Worm (Caenorhabditis elegans) whole organism, L3 larva: ENCODE data around the gene srh-73.

Experiments
- R02D3.7 ChIP-seq: fragments of 150-350 bp; optimal IDR thresholded peaks from 2 replicates; lab custom pipeline; 2014; ENCODE audit warnings: missing biosample characterization, missing genetic modification characterization
- ZK546.5 ChIP-seq: sonication (generic microtip); optimal IDR thresholded peaks from 2 replicates; lab custom pipeline; 2017; ENCODE audit warnings: missing biosample characterization, missing genetic modification characterization
- aly-2 ChIP-seq: fragments of 150-350 bp; optimal IDR thresholded peaks from 2 replicates; lab custom pipeline; 2014; ENCODE audit warnings: missing biosample characterization, missing genetic modification characterization
- ama-1 ChIP-seq: fragments of 150-350 bp; optimal IDR thresholded peaks from 2 replicates; lab custom pipeline; 2018
- ceh-82 ChIP-seq: fragments of 150-350 bp; optimal IDR thresholded peaks from 2 replicates; lab custom pipeline; 2014; ENCODE audit warnings: missing biosample characterization, missing genetic modification characterization
- ceh-9 ChIP-seq: sonication (generic microtip); optimal IDR thresholded peaks from 2 replicates; lab custom pipeline; 2018; ENCODE audit warnings: missing biosample characterization, missing genetic modification characterization
- daf-12 ChIP-seq: fragments of 150-350 bp; optimal IDR thresholded peaks from 2 replicates; lab custom pipeline; 2014; ENCODE audit warnings: missing biosample characterization, missing genetic modification reagents, missing genetic modification characterization
- egl-5 ChIP-seq: fragments of 150-350 bp; optimal IDR thresholded peaks from 2 replicates; lab custom pipeline; 2017; ENCODE audit warnings: missing biosample characterization, missing genetic modification reagents, missing genetic modification characterization, inconsistent platforms
- elt-2 ChIP-seq: sonication (generic microtip); optimal IDR thresholded peaks from 2 replicates; lab custom pipeline; 2016; ENCODE audit warnings: missing genetic modification reagents, mild to moderate bottlenecking, missing genetic modification characterization, missing compliant biosample characterization
- elt-3 ChIP-seq, 3 experiments: fragments of 150-350 bp in 1 of 3; sonication (generic microtip) in 2 of 3; optimal IDR thresholded peaks; 2 replicates in 2 of 3; 4 replicates in 1 of 3; lab custom pipeline; 2014 to 2017; ENCODE audit warnings: missing biosample characterization in 3 of 3, missing genetic modification characterization in 3 of 3
- eor-1 ChIP-seq, 2 experiments: fragments of 150-350 bp; optimal IDR thresholded peaks; 2 replicates each; lab custom pipeline; 2014 to 2018; ENCODE audit warnings: missing biosample characterization in 2 of 2, missing genetic modification characterization in 2 of 2
- fkh-10 ChIP-seq: sonication (generic microtip); optimal IDR thresholded peaks from 2 replicates; lab custom pipeline; 2017; ENCODE audit warnings: missing biosample characterization, missing genetic modification reagents, missing genetic modification characterization
- fkh-2 ChIP-seq: fragments of 150-350 bp; optimal IDR thresholded peaks from 2 replicates; lab custom pipeline; 2014; ENCODE audit warnings: missing biosample characterization, missing genetic modification reagents, missing genetic modification characterization
- fos-1 ChIP-seq: fragments of 150-350 bp; optimal IDR thresholded peaks from 2 replicates; lab custom pipeline; 2014; ENCODE audit warnings: missing biosample characterization, missing genetic modification characterization
- hmg-11 ChIP-seq: sonication (generic microtip); optimal IDR thresholded peaks from 2 replicates; lab custom pipeline; 2016; ENCODE audit warnings: missing genetic modification characterization, missing compliant biosample characterization
- jun-1 ChIP-seq: fragments of 150-350 bp; optimal IDR thresholded peaks from 2 replicates; lab custom pipeline; 2014; ENCODE audit warnings: missing biosample characterization, missing genetic modification reagents, missing genetic modification characterization
- lin-15B ChIP-seq: fragments of 150-350 bp; optimal IDR thresholded peaks from 2 replicates; lab custom pipeline; 2014; ENCODE audit warnings: missing biosample characterization, missing genetic modification characterization
- lin-39 ChIP-seq: fragments of 150-350 bp; optimal IDR thresholded peaks from 2 replicates; lab custom pipeline; 2018; ENCODE audit warnings: missing biosample characterization, missing genetic modification reagents, missing genetic modification characterization
- mdl-1 ChIP-seq: fragments of 150-350 bp; optimal IDR thresholded peaks from 2 replicates; lab custom pipeline; 2014; ENCODE audit warnings: missing biosample characterization, missing genetic modification characterization
- nfya-1 ChIP-seq: sonication (generic microtip); optimal IDR thresholded peaks from 2 replicates; lab custom pipeline; 2017; ENCODE audit warnings: missing genetic modification characterization, mild to moderate bottlenecking, missing compliant biosample characterization, antibody characterized with exemption, moderate library complexity; ENCODE audit not compliant: insufficient read depth
- nhr-12 ChIP-seq: fragments of 150-350 bp; optimal IDR thresholded peaks from 2 replicates; lab custom pipeline; 2014; ENCODE audit warnings: missing biosample characterization, missing genetic modification characterization
- nhr-23 ChIP-seq: fragments of 150-350 bp; optimal IDR thresholded peaks from 2 replicates; lab custom pipeline; 2014; ENCODE audit warnings: missing biosample characterization, missing genetic modification reagents, missing genetic modification characterization
- nhr-237 ChIP-seq: fragments of 150-350 bp; optimal IDR thresholded peaks from 2 replicates; lab custom pipeline; 2014; ENCODE audit warnings: missing biosample characterization, missing genetic modification characterization
- nhr-25 ChIP-seq: sonication (generic microtip); optimal IDR thresholded peaks from 2 replicates; lab custom pipeline; 2017; ENCODE audit warnings: missing biosample characterization, missing genetic modification characterization
- nhr-28 ChIP-seq: fragments of 150-350 bp; optimal IDR thresholded peaks from 2 replicates; lab custom pipeline; 2014; ENCODE audit warnings: missing biosample characterization, missing genetic modification characterization
- nhr-43 ChIP-seq: sonication (generic microtip); optimal IDR thresholded peaks from 2 replicates; lab custom pipeline; 2016; ENCODE audit warnings: mild to moderate bottlenecking, missing genetic modification characterization, missing compliant biosample characterization; ENCODE audit not compliant: poor library complexity, severe bottlenecking
- nhr-67 ChIP-seq: fragments of 150-350 bp; optimal IDR thresholded peaks from 2 replicates; lab custom pipeline; 2014; ENCODE audit warnings: missing biosample characterization, missing genetic modification characterization
- nhr-76 ChIP-seq: fragments of 150-350 bp; sonication (generic microtip); optimal IDR thresholded peaks from 5 replicates; lab custom pipeline; 2014; ENCODE audit warnings: missing biosample characterization, missing genetic modification characterization
- nhr-77 ChIP-seq: fragments of 150-350 bp; optimal IDR thresholded peaks from 2 replicates; lab custom pipeline; 2014; ENCODE audit warnings: missing biosample characterization, missing genetic modification characterization
- pha-4 ChIP-seq: fragments of 150-350 bp; optimal IDR thresholded peaks from 2 replicates; lab custom pipeline; 2014; ENCODE audit warnings: missing biosample characterization, missing genetic modification reagents, missing genetic modification characterization
- pqm-1 ChIP-seq: fragments of 150-350 bp; optimal IDR thresholded peaks from 2 replicates; lab custom pipeline; 2017; ENCODE audit warnings: missing biosample characterization, missing genetic modification characterization, inconsistent platforms
- sea-2 ChIP-seq: fragments of 150-350 bp; sonication (generic microtip); optimal IDR thresholded peaks from 4 replicates; lab custom pipeline; 2014; ENCODE audit warnings: missing biosample characterization, missing genetic modification reagents, missing genetic modification characterization
- skn-1 ChIP-seq: fragments of 150-350 bp; optimal IDR thresholded peaks from 2 replicates; lab custom pipeline; 2014; ENCODE audit warnings: missing biosample characterization, missing genetic modification characterization
- snpc-4 ChIP-seq: fragments of 150-350 bp; optimal IDR thresholded peaks from 2 replicates; lab custom pipeline; 2014; ENCODE audit warnings: missing biosample characterization, missing genetic modification characterization
- zag-1 ChIP-seq: fragments of 150-350 bp; optimal IDR thresholded peaks from 2 replicates; lab custom pipeline; 2014; ENCODE audit warnings: missing biosample characterization, missing genetic modification characterization
- ztf-11 ChIP-seq: fragments of 150-350 bp; optimal IDR thresholded peaks from 2 replicates; lab custom pipeline; 2014; ENCODE audit warnings: missing biosample characterization, missing genetic modification characterization

srh-73 gene

ce11 chrII:12518008-12518407 is 6.0 kb downstream of the srh-73 start:
- TF ChIP-seq fkh-2, result no peak
- TF ChIP-seq snpc-4 (tag; lab: Kevin White, UChicago), result no peak
- no peak for TF ChIP-seq nhr-237 (tag; lab: Kevin White, UChicago)
- peak; percentile 28 for TF ChIP-seq pqm-1
- no peak for TF ChIP-seq nhr-76 (tag; lab: Kevin White, UChicago)
- TF ChIP-seq ceh-9 (tag; lab: Kevin White, UChicago), result no peak
- no peak for TF ChIP-seq nhr-77 (tag; lab: Kevin White, UChicago)
- TF ChIP-seq elt-2, result peak; percentile 12
- no peak for TF ChIP-seq nhr-43 (tag; lab: Kevin White, UChicago)

ce11 chrII:12518809-12519344 is 6.9 kb downstream of the srh-73 start, which contains the start of gene srh-70:
Gene srh-70 (minus strand): TSS chrII:12518859.
- TF ChIP-seq pqm-1 (peak; percentile 89), nfya-1 (tag; lab: Kevin White, UChicago) (peak; percentile 25), mdl-1 (tag; lab: Kevin White, UChicago) (no peak), elt-2 (peak; percentile 99)
- TF ChIP-seq, all 47 proteins: peak for 3

- TF ChIP-seq nhr-25 (tag; lab: Kevin White, UChicago) (no peak), fos-1 (tag; lab: Kevin White, UChicago) (no peak), jun-1 (tag; lab: Kevin White, UChicago) (no peak), skn-1 (tag; lab: Kevin White, UChicago) (no peak), mdl-1 (tag; lab: Kevin White, UChicago) (no peak), pqm-1 (no peak), pha-4 (tag; lab: Kevin White, UChicago) (no peak), ZK546.5 (tag; lab: Kevin White, UChicago) (no peak)
Observed at ce11 chrII:12519616-12520015, 7.7 kb downstream of the srh-73 start, which contains the start of gene ceh-99. Gene ceh-99 (plus strand): TSS chrII:12519981.

ce11 chrII:12525526-12525925 is 13.6 kb downstream of the srh-73 start, which contains the start of gene srx-118:
Gene srx-118 (plus strand): TSS chrII:12525826.
- no peak for TF ChIP-seq daf-12 (tag; lab: Kevin White, UChicago)
- TF ChIP-seq lin-39 (tag; lab: Kevin White, UChicago), result no peak
- TF ChIP-seq nhr-67, result no peak

- TF ChIP-seq nhr-43 (tag; lab: Kevin White, UChicago), result no peak
- TF ChIP-seq pqm-1, result no peak
- TF ChIP-seq eor-1 (tag; optimal IDR thresholded peaks at IDR 0.05; lab: Kevin White, UChicago), result no peak
- no peak for TF ChIP-seq nhr-28 (tag; lab: Kevin White, UChicago)
- no peak for TF ChIP-seq fos-1 (tag; lab: Kevin White, UChicago)
- TF ChIP-seq ZK546.5 (tag; lab: Kevin White, UChicago), result no peak
- no peak for TF ChIP-seq fkh-2
- no peak for TF ChIP-seq nfya-1 (tag; lab: Kevin White, UChicago)
- TF ChIP-seq nhr-76 (tag; lab: Kevin White, UChicago), result no peak
- no peak for TF ChIP-seq zag-1 (tag; lab: Kevin White, UChicago)
- TF ChIP-seq nhr-23 (tag; lab: Kevin White, UChicago), result no peak
- no peak for TF ChIP-seq ztf-11 (tag; lab: Kevin White, UChicago)
- no peak for TF ChIP-seq mdl-1 (tag; lab: Kevin White, UChicago)
- TF ChIP-seq lin-15B (tag; lab: Kevin White, UChicago), result no peak
- no peak for TF ChIP-seq fkh-10 (GFP tag; lab: Kevin White, UChicago)
- TF ChIP-seq snpc-4 (tag; lab: Kevin White, UChicago), result no peak
Observed at ce11 chrII:12527947-12528346, 16.0 kb downstream of the srh-73 start, which contains the start of gene srx-119. Gene srx-119 (plus strand): TSS chrII:12528247.

ce11 chrII:12530958-12531357 is 19.0 kb downstream of the srh-73 start, which contains the start of gene srx-120:
Gene srx-120 (plus strand): TSS chrII:12531258.
- TF ChIP-seq aly-2 (tag; lab: Kevin White, UChicago), result no peak
- no peak for TF ChIP-seq pha-4 (tag; lab: Kevin White, UChicago)
- no peak for TF ChIP-seq sea-2 (GFP tag; lab: Kevin White, UChicago)
- TF ChIP-seq ama-1, result no peak
- TF ChIP-seq R02D3.7, result no peak
- no peak for TF ChIP-seq elt-3 (tag; optimal IDR thresholded peaks at IDR 0.05; lab: Kevin White, UChicago)
- TF ChIP-seq ceh-9 (tag; lab: Kevin White, UChicago), result no peak
- TF ChIP-seq skn-1 (tag; lab: Kevin White, UChicago), result no peak
- no peak for TF ChIP-seq ZK546.5 (tag; lab: Kevin White, UChicago)
- TF ChIP-seq nhr-12 (tag; lab: Kevin White, UChicago), result no peak
- TF ChIP-seq ceh-82 (tag; lab: Kevin White, UChicago), result no peak
- no peak for TF ChIP-seq egl-5
- TF ChIP-seq nhr-237 (tag; lab: Kevin White, UChicago), result no peak
- TF ChIP-seq jun-1 (tag; lab: Kevin White, UChicago), result no peak
- TF ChIP-seq hmg-11, result no peak
- TF ChIP-seq fos-1 (tag; lab: Kevin White, UChicago), result no peak
